Worm (Caenorhabditis elegans) whole organism, late embryonic: ENCODE results near the gene irld-19.

Source experiments
- K02D7.2 ChIP-seq: sonication (generic microtip); optimal IDR thresholded peaks from 2 replicates; lab custom pipeline; 2017; ENCODE audit warnings: mild to moderate bottlenecking, missing genetic modification characterization, missing compliant biosample characterization
- Y22D7AL.16 ChIP-seq: sonication (generic microtip); optimal IDR thresholded peaks from 2 replicates; lab custom pipeline; 2016; ENCODE audit warnings: missing genetic modification characterization, missing compliant biosample characterization
- ceh-24 ChIP-seq: sonication (generic microtip); optimal IDR thresholded peaks from 2 replicates; lab custom pipeline; 2016; ENCODE audit warnings: mild to moderate bottlenecking, missing genetic modification characterization, missing compliant biosample characterization
- ceh-30 ChIP-seq: fragments of 150-350 bp; optimal IDR thresholded peaks from 2 replicates; lab custom pipeline; 2014; ENCODE audit warnings: missing biosample characterization, missing genetic modification characterization
- ceh-31 ChIP-seq: sonication (generic microtip); optimal IDR thresholded peaks from 2 replicates; lab custom pipeline; 2016; ENCODE audit warnings: missing genetic modification characterization, missing compliant biosample characterization
- ceh-45 ChIP-seq: fragments of 200-800 bp; sonication (Bioruptor generic); IDR thresholded peaks from 2 replicates; pipeline ENCODE4 v1.3.6; 2022; ENCODE audit warnings: missing genetic modification reagents, missing genetic modification characterization, missing compliant biosample characterization
- ceh-48 ChIP-seq: sonication (generic microtip); optimal IDR thresholded peaks from 2 replicates; lab custom pipeline; 2016; ENCODE audit warnings: missing genetic modification characterization, inconsistent platforms, missing compliant biosample characterization
- ceh-6 ChIP-seq: fragments of 200-800 bp; sonication (Bioruptor generic); optimal IDR thresholded peaks from 2 replicates; lab custom pipeline; 2018; ENCODE audit warnings: mild to moderate bottlenecking, missing genetic modification characterization, missing compliant biosample characterization
- elt-2 ChIP-seq: sonication (generic microtip); optimal IDR thresholded peaks from 2 replicates; lab custom pipeline; 2016; ENCODE audit warnings: missing genetic modification reagents, missing genetic modification characterization, missing compliant biosample characterization
- elt-4 ChIP-seq: sonication (generic microtip); optimal IDR thresholded peaks from 2 replicates; lab custom pipeline; 2016; ENCODE audit warnings: missing genetic modification characterization, missing compliant biosample characterization
- eyg-1 ChIP-seq: sonication (generic microtip); optimal IDR thresholded peaks from 2 replicates; lab custom pipeline; 2016; ENCODE audit warnings: missing genotype, missing genetic modification characterization, missing compliant biosample characterization
- fax-1 ChIP-seq: sonication (generic microtip); optimal IDR thresholded peaks from 2 replicates; lab custom pipeline; 2016; ENCODE audit warnings: missing genotype, missing genetic modification characterization, missing compliant biosample characterization
- hlh-30 ChIP-seq: sonication (generic microtip); optimal IDR thresholded peaks from 2 replicates; lab custom pipeline; 2017; ENCODE audit warnings: antibody characterized with exemption, missing genetic modification characterization, missing compliant biosample characterization; ENCODE audit not compliant: insufficient read depth
- lim-6 ChIP-seq: sonication (generic microtip); optimal IDR thresholded peaks from 2 replicates; lab custom pipeline; 2016; ENCODE audit warnings: missing genetic modification characterization, missing compliant biosample characterization
- lin-11 ChIP-seq: fragments of 200-800 bp; sonication (Bioruptor generic); optimal IDR thresholded peaks from 2 replicates; lab custom pipeline; 2018; ENCODE audit warnings: mild to moderate bottlenecking, missing genetic modification characterization, missing compliant biosample characterization
- mec-3 ChIP-seq: sonication (generic microtip); optimal IDR thresholded peaks from 2 replicates; lab custom pipeline; 2016; ENCODE audit warnings: borderline replicate concordance, missing genetic modification characterization, missing compliant biosample characterization
- nfya-1 ChIP-seq: sonication (generic microtip); optimal IDR thresholded peaks from 2 replicates; lab custom pipeline; 2017; ENCODE audit warnings: missing genetic modification characterization, mild to moderate bottlenecking, missing compliant biosample characterization, antibody characterized with exemption, moderate library complexity
- nhr-11 ChIP-seq: fragments of 150-350 bp; optimal IDR thresholded peaks from 2 replicates; lab custom pipeline; 2014; ENCODE audit warnings: missing biosample characterization, missing genetic modification characterization
- pha-2 ChIP-seq: sonication (generic microtip); optimal IDR thresholded peaks from 2 replicates; lab custom pipeline; 2017; ENCODE audit warnings: mild to moderate bottlenecking, missing genetic modification characterization, missing compliant biosample characterization
- ref-2 ChIP-seq: sonication (generic microtip); optimal IDR thresholded peaks from 2 replicates; lab custom pipeline; 2016; ENCODE audit warnings: missing genetic modification characterization, missing compliant biosample characterization
- unc-3 ChIP-seq, 2 experiments: fragments of 200-800 bp in 1 of 2; sonication (Bioruptor generic) in 1 of 2; sonication (generic microtip) in 1 of 2; conservative IDR thresholded peaks in 1 of 2; optimal IDR thresholded peaks in 1 of 2; 2 replicates each; pipeline versions ENCODE4 v1.3.6 to Lab custom; 2016 to 2022; ENCODE audit warnings: missing compliant biosample characterization in 2 of 2, missing genetic modification characterization in 2 of 2, missing genetic modification reagents in 1 of 2
- unc-42 ChIP-seq: sonication (generic microtip); optimal IDR thresholded peaks from 2 replicates; lab custom pipeline; 2016; ENCODE audit warnings: missing genotype, missing genetic modification characterization, missing compliant biosample characterization
- unc-55 ChIP-seq: sonication (generic microtip); optimal IDR thresholded peaks from 2 replicates; lab custom pipeline; 2017; ENCODE audit warnings: missing biosample characterization, missing genetic modification reagents, missing genetic modification characterization

irld-19 gene

DNA sequence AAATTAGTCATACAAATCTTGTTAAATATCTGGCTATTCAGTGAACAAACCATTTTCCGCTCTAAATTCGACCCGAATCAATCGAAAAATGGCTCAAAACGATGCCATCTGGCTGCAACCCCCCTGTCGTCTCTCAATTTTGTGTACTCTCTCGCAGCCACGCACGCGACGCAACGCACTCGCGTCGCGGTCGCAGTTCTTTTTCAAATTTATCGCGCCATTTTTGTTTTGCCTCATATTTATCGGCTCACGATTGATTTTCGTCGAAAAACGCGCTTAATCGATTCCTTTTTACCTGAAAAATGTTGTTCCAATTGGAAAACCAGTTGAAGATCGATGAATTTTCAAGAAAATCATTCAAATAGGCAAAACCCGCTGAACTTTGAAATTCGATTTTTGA lies 50.3 kb downstream of the irld-19 start:
- TF ChIP-seq elt-2 (tag; lab: Kevin White, UChicago) (peak; percentile 35), nfya-1 (peak; percentile 69), nhr-11 (tag; lab: Kevin White, UChicago) (no peak)

DNA sequence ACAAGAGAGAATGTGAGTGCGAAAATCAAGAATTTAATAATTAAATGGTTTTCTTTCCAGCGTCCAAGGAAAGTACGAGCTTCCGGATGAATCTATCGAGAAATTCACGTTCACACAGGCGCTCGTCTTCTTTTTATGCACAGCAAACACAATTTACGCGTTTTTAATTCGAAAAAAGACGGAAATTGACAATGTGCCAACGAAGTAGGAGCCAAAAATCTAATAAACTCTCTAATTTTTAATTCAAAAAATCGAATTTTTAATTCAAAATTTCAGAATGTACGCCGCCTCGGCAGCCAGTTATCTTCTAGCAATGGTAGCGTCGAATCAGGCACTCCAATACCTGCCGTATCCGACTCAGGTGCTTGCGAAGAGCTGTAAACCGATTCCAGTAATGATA lies 52.5 kb downstream of the irld-19 start:
- TF ChIP-seq ceh-6: no peak

DNA sequence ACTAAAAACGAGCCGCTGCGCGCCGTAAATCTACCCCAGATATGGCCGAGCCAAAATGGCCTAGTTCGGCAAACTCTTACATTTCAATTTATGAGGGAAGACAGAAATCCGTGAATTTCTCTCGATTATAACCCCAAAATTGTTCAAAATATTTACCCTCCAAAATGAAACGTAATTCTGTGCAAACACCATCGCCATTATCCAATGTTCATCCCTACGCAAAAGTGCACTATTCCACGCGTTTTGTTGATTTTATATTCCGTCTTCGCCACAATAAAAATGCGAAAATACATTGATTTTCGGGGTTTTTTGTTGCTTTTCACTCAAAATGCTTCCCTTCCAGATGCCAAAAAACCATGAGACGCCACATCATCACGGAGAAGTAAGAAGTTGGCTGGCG lies 52.9 kb downstream of the irld-19 start, which contains the start of gene hut-1:
hut-1 (plus strand) TSS at position 344 of the 400 bp plus-strand sequence.
- no peak for TF ChIP-seq Y22D7AL.16
- TF ChIP-seq ceh-48: peak; percentile 17
- no peak for TF ChIP-seq elt-2 (tag; lab: Kevin White, UChicago)
- peak; percentile 32 for TF ChIP-seq nfya-1
- TF ChIP-seq lin-11: no peak
- TF ChIP-seq eyg-1: no peak
- TF ChIP-seq fax-1 (tag; lab: Kevin White, UChicago): no peak
- TF ChIP-seq pha-2 (tag; lab: Kevin White, UChicago): no peak
- TF ChIP-seq hlh-30 (tag; lab: Kevin White, UChicago): no peak
- no peak for TF ChIP-seq elt-4 (tag; lab: Kevin White, UChicago)
- peak; percentile 72 for TF ChIP-seq unc-42
- TF ChIP-seq unc-55 (GFP tag; lab: Kevin White, UChicago): no peak
- TF ChIP-seq ceh-31: peak; percentile 33
- TF ChIP-seq lim-6 (tag; lab: Kevin White, UChicago): no peak
- no peak for TF ChIP-seq mec-3 (tag; lab: Kevin White, UChicago)
- TF ChIP-seq ceh-45 (GFP tag; lab: Robert Waterston, UW): no peak
- TF ChIP-seq ceh-30 (tag; lab: Kevin White, UChicago): no peak
- no peak for TF ChIP-seq K02D7.2 (tag; lab: Kevin White, UChicago)
- no peak for TF ChIP-seq unc-3 (GFP tag; conservative IDR thresholded peaks at IDR 0.05; lab: Robert Waterston, UW)
- TF ChIP-seq unc-3 (tag; optimal IDR thresholded peaks at IDR 0.05; lab: Kevin White, UChicago): no peak
- peak; percentile 31 for TF ChIP-seq ref-2 (tag; lab: Kevin White, UChicago)
- no peak for TF ChIP-seq ceh-6
- TF ChIP-seq ceh-24: no peak
- TF ChIP-seq, all 69 proteins: peak for 5
